Worm (Caenorhabditis elegans): ENCODE measurements around the gene acr-3.

Gene acr-3

DNA sequence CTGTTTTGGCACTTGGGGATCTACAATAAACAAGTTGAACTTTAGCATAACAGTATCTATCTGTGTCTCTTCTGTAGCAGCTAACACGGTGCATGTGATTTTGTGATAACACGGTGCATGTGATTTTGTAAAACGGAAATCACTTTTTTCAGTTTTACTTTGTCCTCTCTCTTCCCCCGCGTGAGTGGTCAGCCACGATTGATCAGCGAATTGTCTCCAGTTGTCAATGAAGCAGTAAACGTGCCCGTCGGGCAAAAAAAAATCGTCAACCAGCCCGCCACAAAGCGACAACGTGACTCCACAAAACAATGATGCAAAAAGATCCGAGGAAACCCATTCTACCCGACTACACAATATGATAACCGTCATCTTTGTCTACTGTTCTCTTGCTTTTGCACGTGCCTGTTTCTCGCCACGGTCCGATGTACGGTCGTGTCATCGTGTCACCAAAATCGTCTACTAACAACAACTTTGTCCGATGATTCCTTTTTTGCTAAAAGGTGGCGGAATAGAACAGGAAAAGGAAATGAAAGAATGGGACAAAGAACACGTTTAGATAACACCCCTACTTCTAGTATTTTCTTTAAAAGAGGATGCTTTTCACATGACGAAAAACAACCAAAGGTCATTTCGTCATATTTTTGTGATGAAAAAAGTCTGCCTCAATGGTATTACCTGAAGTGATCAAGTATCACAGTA is 39.9 kb downstream of the acr-3 start (continued):
- TF ChIP-seq ceh-63 (GFP tag; optimal IDR thresholded peaks at IDR 0.05), result no peak

DNA sequence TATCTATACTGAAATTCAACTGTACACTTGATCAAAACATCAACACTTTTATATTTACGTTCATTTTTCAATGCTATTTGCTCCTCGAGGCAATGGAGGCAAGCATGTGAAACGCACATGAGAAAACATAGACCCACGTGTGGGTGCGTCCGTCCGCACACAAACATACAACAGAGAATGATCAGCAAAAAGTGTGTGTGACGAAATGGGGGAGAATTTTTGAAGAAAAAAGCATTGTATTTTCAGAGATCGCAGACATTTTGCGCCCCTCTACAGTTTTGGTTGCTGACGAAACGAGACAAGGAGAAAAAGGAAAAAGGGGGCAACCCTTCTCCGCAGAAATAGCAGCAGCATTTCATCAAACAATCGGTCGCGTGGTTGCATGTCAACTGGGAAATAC is 40.8 kb downstream of the acr-3 start:
- TF ChIP-seq nhr-71 (tag; optimal IDR thresholded peaks at IDR 0.05) (peak; percentile 98), hpl-2 (GFP tag; optimal IDR thresholded peaks at IDR 0.05) (peak; percentile 73), dsc-1 (tag; optimal IDR thresholded peaks at IDR 0.05) (peak; percentile 34), unc-86 (tag; optimal IDR thresholded peaks at IDR 0.05) (peak; percentile 6), ceh-90 (tag; optimal IDR thresholded peaks at IDR 0.05) (no peak), lin-15B (tag; optimal IDR thresholded peaks at IDR 0.05) (no peak), egl-27 (tag; optimal IDR thresholded peaks at IDR 0.05) (peak; percentile 91 to 92), nhr-11 (tag; optimal IDR thresholded peaks at IDR 0.05) (peak; percentile 14), nhr-237 (tag; optimal IDR thresholded peaks at IDR 0.05) (peak; percentile 51), nhr-84 (tag; optimal IDR thresholded peaks at IDR 0.05) (no peak), skn-1 (tag; optimal IDR thresholded peaks at IDR 0.05) (peak; percentile 80), nhr-28 (tag; optimal IDR thresholded peaks at IDR 0.05) (peak; percentile 20), alr-1 (tag; optimal IDR thresholded peaks at IDR 0.05; ENCODE audit: borderline replicate concordance) (no peak), isw-1 (GFP tag; IDR thresholded peaks at IDR 0.05) (no peak; the same call in 1 of the 2 replicates), swsn-7 (tag; optimal IDR thresholded peaks at IDR 0.05) (peak; percentile 90), mdl-1 (tag; optimal IDR thresholded peaks at IDR 0.05) (peak in 1 of 2 experiments; percentile 99), egl-13 (tag; optimal IDR thresholded peaks at IDR 0.05) (peak; percentile 24), rnt-1 (tag; optimal IDR thresholded peaks at IDR 0.05) (peak; percentile 86), dpl-1 (GFP tag; optimal IDR thresholded peaks at IDR 0.05) (peak; percentile 37 to 60 (median 58)), unc-98 (GFP tag; IDR thresholded peaks at IDR 0.05) (no peak), ztf-11 (tag; optimal IDR thresholded peaks at IDR 0.05) (no peak), sptf-1 (tag; optimal IDR thresholded peaks at IDR 0.05) (no peak), nhr-20 (tag; optimal IDR thresholded peaks at IDR 0.05) (peak; percentile 98), lin-35 (GFP tag; optimal IDR thresholded peaks at IDR 0.05) (peak; percentile 41 to 86), ama-1 (optimal IDR thresholded peaks at IDR 0.05) (peak; percentile 47), pqm-1 (tag; optimal IDR thresholded peaks at IDR 0.05) (no peak), efl-3 (GFP tag; optimal IDR thresholded peaks at IDR 0.05) (peak; percentile 50), aha-1 (tag; optimal IDR thresholded peaks at IDR 0.05) (no peak), mab-9 (GFP tag; IDR thresholded peaks at IDR 0.05) (no peak), pax-3 (tag; optimal IDR thresholded peaks at IDR 0.05) (no peak), F16B12.6 (tag; optimal IDR thresholded peaks at IDR 0.05) (no peak), aly-2 (tag; optimal IDR thresholded peaks at IDR 0.05) (no peak), nhr-12 (tag; optimal IDR thresholded peaks at IDR 0.05) (no peak), tlp-1 (tag; optimal IDR thresholded peaks at IDR 0.05) (no peak), irx-1 (tag; optimal IDR thresholded peaks at IDR 0.05) (peak; percentile 89), ceh-63 (GFP tag; optimal IDR thresholded peaks at IDR 0.05) (no peak), snpc-4 (tag; optimal IDR thresholded peaks at IDR 0.05) (no peak), snu-23 (GFP tag; optimal IDR thresholded peaks at IDR 0.05) (peak; percentile 94), nhr-47 (tag; optimal IDR thresholded peaks at IDR 0.05) (peak; percentile 87), lin-13 (GFP tag; optimal IDR thresholded peaks at IDR 0.05) (peak; percentile 62), lin-14 (GFP tag; optimal IDR thresholded peaks at IDR 0.05) (peak; percentile 98), ceh-88 (GFP tag; IDR thresholded peaks at IDR 0.05) (peak; percentile 80), zip-4 (GFP tag; optimal IDR thresholded peaks at IDR 0.05) (peak; percentile 87), fkh-8 (tag; optimal IDR thresholded peaks at IDR 0.05) (peak; percentile 2), ztf-4 (tag; optimal IDR thresholded peaks at IDR 0.05) (peak; percentile 72), C34B4.2 (tag; optimal IDR thresholded peaks at IDR 0.05) (no peak), jun-1 (tag; optimal IDR thresholded peaks at IDR 0.05) (peak; percentile 91), unc-62 (GFP tag; optimal IDR thresholded peaks at IDR 0.05) (no peak), sup-37 (GFP tag; optimal IDR thresholded peaks at IDR 0.05) (peak; percentile 71), pag-3 (tag; optimal IDR thresholded peaks at IDR 0.05; ENCODE audit: borderline replicate concordance, insufficient read depth) (no peak)

Measured in whole organism, L1 larva.